Worm (Caenorhabditis elegans) whole organism, late embryonic: Measurements from ENCODE around the gene dpm-1.

ENCODE experiments used
- C08G9.2 ChIP-seq: sonication (generic microtip); optimal IDR thresholded peaks from 2 replicates; lab custom pipeline; 2016; ENCODE audit warnings: mild to moderate bottlenecking, missing genetic modification characterization, moderate library complexity, missing compliant biosample characterization
- C38D4.7 ChIP-seq: fragments of 200-800 bp; sonication (Bioruptor generic); optimal IDR thresholded peaks from 2 replicates; lab custom pipeline; 2018; ENCODE audit warnings: mild to moderate bottlenecking, missing genetic modification characterization, moderate library complexity, missing compliant biosample characterization
- F13H6.1 ChIP-seq: sonication (generic microtip); optimal IDR thresholded peaks from 2 replicates; lab custom pipeline; 2016; ENCODE audit warnings: missing genetic modification characterization, missing compliant biosample characterization
- K09A11.1 ChIP-seq: sonication (generic microtip); optimal IDR thresholded peaks from 2 replicates; lab custom pipeline; 2017; ENCODE audit warnings: antibody characterized with exemption, mild to moderate bottlenecking, missing genetic modification characterization, missing compliant biosample characterization; ENCODE audit not compliant: insufficient read depth
- T23F11.4 ChIP-seq: fragments of 200-800 bp; sonication (Bioruptor generic); optimal IDR thresholded peaks from 2 replicates; lab custom pipeline; 2018; ENCODE audit warnings: mild to moderate bottlenecking, missing genetic modification characterization, missing compliant biosample characterization
- Y22D7AL.16 ChIP-seq: sonication (generic microtip); optimal IDR thresholded peaks from 2 replicates; lab custom pipeline; 2016; ENCODE audit warnings: missing genetic modification characterization, missing compliant biosample characterization
- ama-1 ChIP-seq: fragments of 150-350 bp; optimal IDR thresholded peaks from 2 replicates; lab custom pipeline; 2014
- ceh-14 ChIP-seq: sonication (generic microtip); optimal IDR thresholded peaks from 2 replicates; lab custom pipeline; 2016; ENCODE audit warnings: missing genotype, missing genetic modification characterization, missing compliant biosample characterization
- ceh-18 ChIP-seq: sonication (generic microtip); optimal IDR thresholded peaks from 2 replicates; lab custom pipeline; 2016; ENCODE audit warnings: missing genetic modification characterization, missing compliant biosample characterization
- ceh-19 ChIP-seq: fragments of 200-800 bp; sonication (Bioruptor generic); optimal IDR thresholded peaks from 2 replicates; lab custom pipeline; 2018; ENCODE audit warnings: mild to moderate bottlenecking, missing genetic modification characterization, missing compliant biosample characterization
- ceh-31 ChIP-seq: sonication (generic microtip); optimal IDR thresholded peaks from 2 replicates; lab custom pipeline; 2016; ENCODE audit warnings: missing genetic modification characterization, missing compliant biosample characterization
- ceh-48 ChIP-seq: sonication (generic microtip); optimal IDR thresholded peaks from 2 replicates; lab custom pipeline; 2016; ENCODE audit warnings: missing genetic modification characterization, inconsistent platforms, missing compliant biosample characterization
- ceh-6 ChIP-seq: fragments of 200-800 bp; sonication (Bioruptor generic); optimal IDR thresholded peaks from 2 replicates; lab custom pipeline; 2018; ENCODE audit warnings: mild to moderate bottlenecking, missing genetic modification characterization, missing compliant biosample characterization
- ceh-9 ChIP-seq: sonication (generic microtip); optimal IDR thresholded peaks from 2 replicates; lab custom pipeline; 2016; ENCODE audit warnings: mild to moderate bottlenecking, missing genetic modification characterization, inconsistent platforms, missing compliant biosample characterization
- che-1 ChIP-seq: sonication (generic microtip); optimal IDR thresholded peaks from 2 replicates; lab custom pipeline; 2016; ENCODE audit warnings: mild to moderate bottlenecking, missing genetic modification characterization, missing compliant biosample characterization
- dmd-4 ChIP-seq: sonication (generic microtip); optimal IDR thresholded peaks from 2 replicates; lab custom pipeline; 2016; ENCODE audit warnings: borderline replicate concordance, missing genetic modification characterization, missing compliant biosample characterization
- elt-2 ChIP-seq: sonication (generic microtip); optimal IDR thresholded peaks from 2 replicates; lab custom pipeline; 2016; ENCODE audit warnings: missing genetic modification reagents, missing genetic modification characterization, missing compliant biosample characterization
- elt-4 ChIP-seq: sonication (generic microtip); optimal IDR thresholded peaks from 2 replicates; lab custom pipeline; 2016; ENCODE audit warnings: missing genetic modification characterization, missing compliant biosample characterization
- ets-4 ChIP-seq: sonication (generic microtip); optimal IDR thresholded peaks from 2 replicates; lab custom pipeline; 2016; ENCODE audit warnings: missing genetic modification characterization, missing compliant biosample characterization
- fkh-10 ChIP-seq: fragments of 150-350 bp; optimal IDR thresholded peaks from 2 replicates; lab custom pipeline; 2014; ENCODE audit warnings: missing biosample characterization, missing genetic modification reagents, missing genetic modification characterization
- fkh-6 ChIP-seq: sonication (generic microtip); optimal IDR thresholded peaks from 2 replicates; lab custom pipeline; 2016; ENCODE audit warnings: missing genetic modification characterization, missing compliant biosample characterization
- gmeb-2 ChIP-seq: sonication (generic microtip); optimal IDR thresholded peaks from 2 replicates; lab custom pipeline; 2016; ENCODE audit warnings: missing genetic modification characterization, inconsistent platforms, missing compliant biosample characterization
- hlh-13 ChIP-seq: fragments of 200-800 bp; sonication (Bioruptor generic); optimal IDR thresholded peaks from 2 replicates; lab custom pipeline; 2018; ENCODE audit warnings: mild to moderate bottlenecking, missing genetic modification characterization, missing compliant biosample characterization
- hlh-15 ChIP-seq: sonication (generic microtip); optimal IDR thresholded peaks from 2 replicates; lab custom pipeline; 2016; ENCODE audit warnings: missing genetic modification characterization, missing compliant biosample characterization
- hlh-30 ChIP-seq: sonication (generic microtip); optimal IDR thresholded peaks from 2 replicates; lab custom pipeline; 2017; ENCODE audit warnings: antibody characterized with exemption, missing genetic modification characterization, missing compliant biosample characterization; ENCODE audit not compliant: insufficient read depth
- hlh-6 ChIP-seq: sonication (generic microtip); optimal IDR thresholded peaks from 2 replicates; lab custom pipeline; 2016; ENCODE audit warnings: missing genotype, missing genetic modification characterization, missing compliant biosample characterization
- lim-6 ChIP-seq: sonication (generic microtip); optimal IDR thresholded peaks from 2 replicates; lab custom pipeline; 2016; ENCODE audit warnings: missing genetic modification characterization, missing compliant biosample characterization
- lin-11 ChIP-seq: fragments of 200-800 bp; sonication (Bioruptor generic); optimal IDR thresholded peaks from 2 replicates; lab custom pipeline; 2018; ENCODE audit warnings: mild to moderate bottlenecking, missing genetic modification characterization, missing compliant biosample characterization
- madf-2 ChIP-seq: sonication (generic microtip); optimal IDR thresholded peaks from 2 replicates; lab custom pipeline; 2017; ENCODE audit warnings: missing genetic modification characterization, missing compliant biosample characterization
- nhr-11 ChIP-seq: fragments of 150-350 bp; optimal IDR thresholded peaks from 2 replicates; lab custom pipeline; 2014; ENCODE audit warnings: missing biosample characterization, missing genetic modification characterization
- nhr-232 ChIP-seq: sonication (generic microtip); optimal IDR thresholded peaks from 2 replicates; lab custom pipeline; 2016; ENCODE audit warnings: missing genetic modification characterization, missing compliant biosample characterization
- npax-4 ChIP-seq: sonication (generic microtip); optimal IDR thresholded peaks from 2 replicates; lab custom pipeline; 2016; ENCODE audit warnings: missing genetic modification characterization, missing compliant biosample characterization
- pag-3 ChIP-seq: sonication (generic microtip); optimal IDR thresholded peaks from 2 replicates; lab custom pipeline; 2016; ENCODE audit warnings: missing compliant biosample characterization, missing genetic modification characterization, borderline replicate concordance
- pat-9 ChIP-seq: fragments of 200-800 bp; sonication (Bioruptor generic); optimal IDR thresholded peaks from 2 replicates; lab custom pipeline; 2018; ENCODE audit warnings: mild to moderate bottlenecking, missing genetic modification characterization, moderate library complexity, missing compliant biosample characterization
- pax-1 ChIP-seq: fragments of 150-350 bp; optimal IDR thresholded peaks from 2 replicates; lab custom pipeline; 2014; ENCODE audit warnings: missing biosample characterization, missing genetic modification characterization
- pha-2 ChIP-seq: sonication (generic microtip); optimal IDR thresholded peaks from 2 replicates; lab custom pipeline; 2017; ENCODE audit warnings: mild to moderate bottlenecking, missing genetic modification characterization, missing compliant biosample characterization
- pha-4 ChIP-seq: fragments of 150-350 bp; optimal IDR thresholded peaks from 2 replicates; lab custom pipeline; 2018; ENCODE audit warnings: missing biosample characterization, missing genetic modification reagents, missing genetic modification characterization
- pros-1 ChIP-seq: fragments of 150-350 bp; optimal IDR thresholded peaks from 2 replicates; lab custom pipeline; 2014; ENCODE audit warnings: missing biosample characterization, missing genetic modification reagents, missing genetic modification characterization
- sdc-2 ChIP-seq: sonication (generic microtip); optimal IDR thresholded peaks from 2 replicates; lab custom pipeline; 2016; ENCODE audit warnings: missing genotype, missing genetic modification characterization, missing compliant biosample characterization
- sox-4 ChIP-seq: sonication (generic microtip); optimal IDR thresholded peaks from 2 replicates; lab custom pipeline; 2017; ENCODE audit warnings: mild to moderate bottlenecking, missing genetic modification characterization, inconsistent platforms, missing compliant biosample characterization
- syd-9 ChIP-seq: sonication (generic microtip); optimal IDR thresholded peaks from 2 replicates; lab custom pipeline; 2016; ENCODE audit warnings: mild to moderate bottlenecking, missing genetic modification characterization, moderate library complexity, missing compliant biosample characterization
- tbx-7 ChIP-seq: sonication (generic microtip); optimal IDR thresholded peaks from 2 replicates; lab custom pipeline; 2016; ENCODE audit warnings: missing genotype, missing genetic modification characterization, missing compliant biosample characterization
- unc-55 ChIP-seq: sonication (generic microtip); optimal IDR thresholded peaks from 2 replicates; lab custom pipeline; 2017; ENCODE audit warnings: missing biosample characterization, missing genetic modification reagents, missing genetic modification characterization
- unc-86 ChIP-seq: sonication (generic microtip); optimal IDR thresholded peaks from 2 replicates; lab custom pipeline; 2016; ENCODE audit warnings: missing genetic modification characterization, missing compliant biosample characterization
- zip-5 ChIP-seq: sonication (generic microtip); optimal IDR thresholded peaks from 2 replicates; lab custom pipeline; 2016; ENCODE audit warnings: missing genetic modification characterization, missing compliant biosample characterization

Gene dpm-1

DNA sequence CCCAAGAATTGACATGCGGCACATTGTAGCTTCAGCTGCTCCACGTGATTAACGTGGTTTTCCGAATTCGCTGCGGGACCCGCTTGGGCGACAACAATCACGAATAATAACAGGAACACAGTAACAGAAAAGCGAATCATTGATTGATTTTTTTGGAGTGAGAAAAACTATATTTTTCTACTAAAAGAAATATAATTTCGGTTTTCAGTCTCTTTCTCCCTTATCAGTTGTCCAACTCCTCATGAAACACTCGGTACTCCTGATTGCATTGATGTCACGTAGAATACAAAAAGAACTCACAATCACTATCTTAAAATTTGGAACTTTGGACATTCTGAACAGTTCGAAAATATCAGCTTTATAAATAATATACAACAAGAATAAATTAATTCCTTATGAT is 16.6 kb upstream of the dpm-1 start, which contains the start of gene Y66H1A.5:
Gene Y66H1A.5, minus strand, starts transcription at position 265 of the 400 bp plus-strand sequence.
- no peak for TF ChIP-seq C08G9.2 (tag; lab: Kevin White, UChicago)
- no peak for TF ChIP-seq npax-4
- no peak for TF ChIP-seq ceh-19 (GFP tag; lab: Kevin White, UChicago)
- no peak for TF ChIP-seq dmd-4 (tag; lab: Kevin White, UChicago)
- no peak for TF ChIP-seq F13H6.1
- no peak for TF ChIP-seq tbx-7 (tag; lab: Kevin White, UChicago)
- TF ChIP-seq sox-4 (tag; lab: Kevin White, UChicago): no peak
- no peak for TF ChIP-seq elt-4 (tag; lab: Kevin White, UChicago)
- no peak for TF ChIP-seq unc-55 (GFP tag; lab: Kevin White, UChicago)
- no peak for TF ChIP-seq sdc-2 (tag; lab: Kevin White, UChicago)
- TF ChIP-seq che-1 (tag; lab: Kevin White, UChicago): no peak
- no peak for TF ChIP-seq ceh-14 (tag; lab: Kevin White, UChicago)
- no peak for TF ChIP-seq ets-4 (tag; lab: Kevin White, UChicago)
- no peak for TF ChIP-seq hlh-6 (tag; lab: Kevin White, UChicago)

DNA sequence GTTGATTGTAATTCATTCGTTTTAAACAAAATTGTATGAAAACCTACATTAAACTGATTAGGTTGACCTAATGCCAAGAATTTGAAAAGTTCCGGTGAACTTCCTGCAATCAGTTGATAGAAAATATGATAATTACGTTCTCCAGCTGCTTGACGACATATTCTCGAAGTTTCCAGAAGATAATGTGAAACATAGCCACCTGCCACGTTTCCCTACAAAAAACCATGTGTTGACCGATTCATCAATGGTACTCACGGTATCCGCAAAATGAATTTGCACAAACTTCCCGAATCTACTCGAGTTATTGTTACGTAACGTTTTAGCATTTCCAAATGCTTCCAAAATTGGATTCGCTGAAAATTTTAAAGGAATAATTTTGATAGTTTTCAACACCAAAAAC is 7.1 kb upstream of the dpm-1 start:
- no peak for TF ChIP-seq T23F11.4
- no peak for TF ChIP-seq ceh-6
- TF ChIP-seq unc-55 (GFP tag; lab: Kevin White, UChicago): no peak
- TF ChIP-seq ceh-48: no peak

DNA sequence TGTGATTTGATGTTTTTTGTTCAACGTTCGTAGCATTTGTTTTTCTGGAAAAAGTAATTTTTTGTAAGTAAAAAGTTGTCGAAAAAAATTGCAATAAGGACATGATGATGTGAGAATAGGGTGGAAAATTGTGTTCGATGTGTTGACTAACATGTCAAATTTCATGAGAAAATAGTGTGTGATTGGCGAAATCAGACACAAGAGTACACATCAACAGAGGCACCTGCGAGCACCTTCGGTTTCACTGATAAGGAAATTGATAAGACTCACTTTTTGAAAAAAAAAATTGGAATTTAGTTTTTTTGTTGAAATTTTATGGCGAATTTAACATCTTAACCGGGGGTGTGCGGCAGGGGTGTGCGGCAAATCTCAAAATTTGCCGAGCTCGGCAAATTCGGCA is 5.0 kb upstream of the dpm-1 start, which contains the start of gene hum-8:
Gene hum-8, minus strand, starts transcription at position 46 of the 400 bp plus-strand sequence.
- TF ChIP-seq lim-6 (tag; lab: Kevin White, UChicago): no peak
- TF ChIP-seq elt-2: peak; percentile 56
- no peak for TF ChIP-seq K09A11.1 (tag; lab: Kevin White, UChicago)

DNA sequence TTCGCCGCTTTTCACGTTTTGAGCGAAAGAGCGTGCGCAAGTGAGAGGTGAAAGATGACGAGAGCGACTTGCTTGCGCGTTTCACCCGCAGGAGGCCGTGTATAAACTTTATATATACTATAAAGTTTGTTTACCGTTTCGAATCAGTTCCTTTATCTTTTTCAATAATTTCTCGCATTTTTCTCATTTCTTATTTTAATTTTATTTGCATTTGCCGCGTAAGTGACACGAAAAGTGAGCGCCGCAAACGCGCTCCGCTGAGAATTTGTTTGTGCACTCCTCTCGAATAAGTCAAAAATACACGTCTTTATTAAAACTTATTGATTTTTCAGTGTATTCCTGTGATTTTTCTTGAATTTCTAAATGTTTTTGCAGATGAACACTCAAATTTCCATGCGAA is 1.9 kb upstream of the dpm-1 start, which contains the start of gene mrpl-55:
Gene mrpl-55, plus strand, starts transcription at position 364 of the 400 bp plus-strand sequence.
- TF ChIP-seq elt-4 (tag; lab: Kevin White, UChicago) (no peak), C08G9.2 (tag; lab: Kevin White, UChicago) (no peak), ceh-6 (no peak), hlh-13 (GFP tag; lab: Kevin White, UChicago) (no peak), syd-9 (no peak), sox-4 (tag; lab: Kevin White, UChicago) (no peak), pax-1 (tag; lab: Kevin White, UChicago) (peak; percentile 31), hlh-15 (tag; lab: Kevin White, UChicago) (no peak), lim-6 (tag; lab: Kevin White, UChicago) (no peak), dmd-4 (tag; lab: Kevin White, UChicago) (no peak), pha-2 (tag; lab: Kevin White, UChicago) (no peak), fkh-10 (GFP tag; lab: Kevin White, UChicago) (no peak), fkh-6 (tag; lab: Kevin White, UChicago) (no peak), nhr-11 (tag; lab: Kevin White, UChicago) (no peak), pag-3 (no peak), npax-4 (no peak), T23F11.4 (no peak), ceh-18 (tag; lab: Kevin White, UChicago) (peak; percentile 52), ceh-9 (tag; lab: Kevin White, UChicago) (no peak), F13H6.1 (no peak), pros-1 (tag; lab: Kevin White, UChicago) (no peak), pha-4 (tag; lab: Kevin White, UChicago) (no peak), hlh-6 (tag; lab: Kevin White, UChicago) (no peak), unc-86 (tag; lab: Kevin White, UChicago) (peak; percentile 42), gmeb-2 (tag; lab: Kevin White, UChicago) (no peak), ama-1 (lab: Kevin White, UChicago) (no peak), zip-5 (tag; lab: Kevin White, UChicago) (no peak), ceh-48 (peak; percentile 75), sdc-2 (tag; lab: Kevin White, UChicago) (no peak), pat-9 (tag; lab: Kevin White, UChicago) (no peak), madf-2 (tag; lab: Kevin White, UChicago) (no peak), K09A11.1 (tag; lab: Kevin White, UChicago) (no peak), C38D4.7 (no peak), nhr-232 (tag; lab: Kevin White, UChicago) (no peak), hlh-30 (tag; lab: Kevin White, UChicago) (no peak), lin-11 (tag; lab: Kevin White, UChicago) (no peak), Y22D7AL.16 (tag; lab: Kevin White, UChicago) (no peak), ceh-31 (tag; lab: Kevin White, UChicago) (peak; percentile 71)
